Worm (Caenorhabditis elegans): ENCODE data around the gene insc-1.

insc-1 gene

DNA sequence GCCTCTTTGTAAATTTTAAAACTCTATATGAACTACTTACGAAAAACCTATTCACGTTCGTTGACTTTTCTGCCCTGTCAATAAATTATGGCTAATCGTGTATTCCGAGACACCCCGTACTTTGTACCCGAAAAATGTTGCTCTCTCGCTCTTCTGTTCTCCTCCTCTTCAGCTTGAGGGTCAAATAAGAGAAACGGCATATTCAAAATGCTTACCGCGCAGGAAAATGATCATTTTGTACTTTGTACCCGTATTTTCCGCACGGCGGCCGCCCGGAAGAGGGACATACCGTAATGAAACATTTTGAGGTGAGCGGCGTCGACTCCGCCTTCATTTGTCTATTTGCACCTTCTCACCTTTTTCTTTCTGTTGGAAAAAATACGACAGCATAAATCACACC is 15.0 kb upstream of the insc-1 start:
- no peak for TF ChIP-seq unc-62 (GFP tag; optimal IDR thresholded peaks at IDR 0.05)

DNA sequence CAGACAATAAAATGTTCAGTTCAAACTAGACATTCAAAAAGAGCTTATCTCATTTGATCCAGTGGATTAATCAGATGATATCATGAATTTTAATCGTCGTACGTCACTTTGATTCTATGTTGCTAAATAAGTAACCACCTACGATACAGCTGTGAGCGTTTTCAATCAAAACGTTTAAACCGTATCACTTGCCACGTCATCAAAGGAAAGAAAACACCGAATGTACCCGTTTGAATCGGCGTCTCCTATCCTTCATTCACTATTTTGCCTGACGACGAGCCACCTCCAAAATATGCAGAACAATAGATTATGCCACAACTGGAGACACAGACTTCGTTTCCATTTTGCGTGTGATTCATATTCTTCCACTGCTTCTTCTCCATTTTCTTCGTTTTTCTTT is 12.8 kb upstream of the insc-1 start:
- TF ChIP-seq crh-2 (tag; optimal IDR thresholded peaks at IDR 0.05) = peak; percentile 38
- TF ChIP-seq Y55F3AM.14 (GFP tag; optimal IDR thresholded peaks at IDR 0.05) = no peak

- TF ChIP-seq gmeb-1 (tag; optimal IDR thresholded peaks at IDR 0.05) (no peak), lin-39 (tag; optimal IDR thresholded peaks at IDR 0.05) (no peak), lsy-2 (tag; optimal IDR thresholded peaks at IDR 0.05) (no peak), snpc-4 (tag; optimal IDR thresholded peaks at IDR 0.05) (no peak), nhr-77 (tag; optimal IDR thresholded peaks at IDR 0.05) (no peak), sma-3 (GFP tag; optimal IDR thresholded peaks at IDR 0.05) (no peak), unc-55 (GFP tag; optimal IDR thresholded peaks at IDR 0.05) (no peak), Y55F3AM.14 (GFP tag; optimal IDR thresholded peaks at IDR 0.05) (no peak), ztf-11 (tag; optimal IDR thresholded peaks at IDR 0.05) (no peak), dmd-4 (tag; optimal IDR thresholded peaks at IDR 0.05) (no peak), nhr-237 (tag; optimal IDR thresholded peaks at IDR 0.05) (no peak), egl-27 (tag; optimal IDR thresholded peaks at IDR 0.05) (no peak), nhr-23 (tag; optimal IDR thresholded peaks at IDR 0.05) (no peak)
Observed at ce11 chrII:7348063-7348462, 10.6 kb upstream of the insc-1 start.

- peak; percentile 1 for TF ChIP-seq unc-55 (GFP tag; optimal IDR thresholded peaks at IDR 0.05)
- peak; percentile 51 for TF ChIP-seq fos-1 (tag; optimal IDR thresholded peaks at IDR 0.05)
- TF ChIP-seq ama-1 (optimal IDR thresholded peaks at IDR 0.05) = peak; percentile 2
- TF ChIP-seq unc-62 (GFP tag; optimal IDR thresholded peaks at IDR 0.05) = no peak
- peak; percentile 83 for TF ChIP-seq crh-2 (tag; optimal IDR thresholded peaks at IDR 0.05)
Observed at ce11 chrII:7352507-7352906, 6.2 kb upstream of the insc-1 start, which contains the start of gene hsp-4. TSS of gene hsp-4 (minus strand) at chrII:7352645.

DNA sequence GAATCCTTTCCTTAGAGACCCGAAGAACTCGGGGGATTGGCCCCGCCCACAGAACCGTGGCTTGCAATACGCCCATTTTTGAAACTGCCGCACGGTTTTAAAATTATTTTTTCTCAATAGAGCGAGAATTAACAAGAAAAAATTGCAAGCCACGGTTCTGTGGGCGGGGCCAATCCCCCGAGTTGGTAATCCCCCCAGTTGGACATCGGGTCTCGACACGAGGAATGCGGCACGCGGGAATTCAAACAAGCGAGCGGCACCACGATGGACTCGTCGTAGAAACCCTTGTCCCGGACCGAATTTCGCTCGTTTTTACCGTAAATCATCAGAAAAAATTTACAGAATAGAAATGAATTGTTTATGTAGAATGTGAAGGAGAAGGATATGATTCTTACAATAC is 5.7 kb upstream of the insc-1 start:
- TF ChIP-seq nhr-21 (tag; optimal IDR thresholded peaks at IDR 0.05) (no peak), F13H6.1 (tag; optimal IDR thresholded peaks at IDR 0.05) (no peak), R02D3.7 (tag; optimal IDR thresholded peaks at IDR 0.05) (no peak), snpc-4 (tag; optimal IDR thresholded peaks at IDR 0.05) (no peak), unc-39 (tag; optimal IDR thresholded peaks at IDR 0.05) (no peak), unc-62 (GFP tag; optimal IDR thresholded peaks at IDR 0.05) (no peak), sem-4 (tag; optimal IDR thresholded peaks at IDR 0.05) (no peak)

- no peak for TF ChIP-seq gmeb-1 (tag; optimal IDR thresholded peaks at IDR 0.05)
Observed at ce11 chrII:7356326-7356725, 2.4 kb upstream of the insc-1 start, which contains the start of gene haf-2. TSS of gene haf-2 (minus strand) at chrII:7356426.

ce11 chrII:7356773-7357172 is 1.9 kb upstream of the insc-1 start:
- no peak for TF ChIP-seq nhr-23 (tag; optimal IDR thresholded peaks at IDR 0.05)
- peak in 1 of 2 experiments; percentile 60 for TF ChIP-seq lsy-2 (tag; optimal IDR thresholded peaks at IDR 0.05)
- peak; percentile 36 for TF ChIP-seq C34F6.9 (tag; optimal IDR thresholded peaks at IDR 0.05)
- no peak for TF ChIP-seq Y55F3AM.14 (GFP tag; optimal IDR thresholded peaks at IDR 0.05)
- TF ChIP-seq unc-55 (GFP tag; optimal IDR thresholded peaks at IDR 0.05) = peak; percentile 58
- no peak for TF ChIP-seq ztf-11 (tag; optimal IDR thresholded peaks at IDR 0.05)
- no peak for TF ChIP-seq nhr-25 (tag; optimal IDR thresholded peaks at IDR 0.05)
- no peak for TF ChIP-seq nhr-11 (tag; optimal IDR thresholded peaks at IDR 0.05)
- no peak for TF ChIP-seq ceh-16 (tag; optimal IDR thresholded peaks at IDR 0.05)
- no peak for TF ChIP-seq nhr-10 (tag; optimal IDR thresholded peaks at IDR 0.05)
- no peak for TF ChIP-seq nhr-12 (tag; optimal IDR thresholded peaks at IDR 0.05)
- no peak for TF ChIP-seq unc-39 (tag; optimal IDR thresholded peaks at IDR 0.05)
- no peak for TF ChIP-seq aly-2 (tag; optimal IDR thresholded peaks at IDR 0.05)
- TF ChIP-seq skn-1 (tag; optimal IDR thresholded peaks at IDR 0.05) = no peak
- no peak for TF ChIP-seq unc-62 (GFP tag; optimal IDR thresholded peaks at IDR 0.05)
- TF ChIP-seq nhr-6 (tag; optimal IDR thresholded peaks at IDR 0.05) = no peak
- TF ChIP-seq ceh-82 (tag; optimal IDR thresholded peaks at IDR 0.05) = no peak
- TF ChIP-seq R02D3.7 (tag; optimal IDR thresholded peaks at IDR 0.05) = peak; percentile 66
- TF ChIP-seq fos-1 (tag; optimal IDR thresholded peaks at IDR 0.05) = no peak
- TF ChIP-seq elt-3 (tag; optimal IDR thresholded peaks at IDR 0.05) = no peak
- no peak for TF ChIP-seq egl-27 (tag; optimal IDR thresholded peaks at IDR 0.05)

Measured in whole organism, L2 larva.